Fruit fly (Drosophila melanogaster) whole organism, embryonic: Measurements from ENCODE around the gene E23.
A peak's percentile ranks its signal among the peaks of the same experiment; 100 is the strongest.

Experiments used
- Ada2b ChIP-seq: fragments of 200-800 bp; sonication (Bioruptor generic); IDR thresholded peaks from 2 replicates; pipeline ENCODE4 v1.3.6; 2022; ENCODE audit warnings: missing biosample characterization, missing genetic modification characterization
- B-H1 ChIP-seq: fragments of 200-800 bp; sonication (Bioruptor generic); IDR thresholded peaks from 3 replicates; pipeline ENCODE4 v1.3.6; 2022; ENCODE audit warnings: missing biosample characterization, missing genetic modification characterization
- Blimp-1 ChIP-seq: fragments of 200-800 bp; sonication (Bioruptor generic); optimal IDR thresholded peaks from 3 replicates; lab custom pipeline; 2018; ENCODE audit warnings: missing biosample characterization, missing genetic modification characterization, mild to moderate bottlenecking, moderate library complexity, missing genetic modification reagents
- CG10147 ChIP-seq: fragments of 200-800 bp; sonication (Bioruptor generic); optimal IDR thresholded peaks from 2 replicates; lab custom pipeline; 2019; ENCODE audit warnings: missing biosample characterization, mild to moderate bottlenecking, missing genetic modification characterization, moderate library complexity
- CG10462 ChIP-seq: fragments of 200-800 bp; sonication (Bioruptor generic); optimal IDR thresholded peaks from 2 replicates; lab custom pipeline; 2016; ENCODE audit warnings: missing biosample characterization, missing genetic modification characterization
- CG11085 ChIP-seq: fragments of 200-800 bp; sonication (Bioruptor generic); IDR thresholded peaks from 2 replicates; pipeline ENCODE4 v1.3.6; 2022; ENCODE audit warnings: missing biosample characterization, missing genetic modification characterization
- CG13424 ChIP-seq: fragments of 200-800 bp; sonication (Bioruptor generic); optimal IDR thresholded peaks from 2 replicates; lab custom pipeline; 2019; ENCODE audit warnings: missing biosample characterization, mild to moderate bottlenecking, missing genetic modification characterization, moderate library complexity
- CG13775 ChIP-seq: fragments of 200-800 bp; sonication (Bioruptor generic); optimal IDR thresholded peaks from 3 replicates; lab custom pipeline; 2017; ENCODE audit warnings: missing biosample characterization, mild to moderate bottlenecking, missing genetic modification characterization
- CG15601 ChIP-seq: fragments of 200-800 bp; sonication (Bioruptor generic); optimal IDR thresholded peaks from 3 replicates; lab custom pipeline; 2019; ENCODE audit warnings: missing biosample characterization, mild to moderate bottlenecking, missing genetic modification characterization, moderate library complexity
- CG1792 ChIP-seq: fragments of 200-800 bp; sonication (Bioruptor generic); optimal IDR thresholded peaks from 2 replicates; lab custom pipeline; 2016; ENCODE audit warnings: missing biosample characterization, missing genetic modification characterization
- CG2202 ChIP-seq: fragments of 200-800 bp; sonication (Bioruptor generic); optimal IDR thresholded peaks from 2 replicates; lab custom pipeline; 2018; ENCODE audit warnings: missing biosample characterization, mild to moderate bottlenecking, missing genetic modification characterization
- CG31365 ChIP-seq: fragments of 200-800 bp; sonication (Bioruptor generic); optimal IDR thresholded peaks from 2 replicates; lab custom pipeline; 2018; ENCODE audit warnings: missing biosample characterization, mild to moderate bottlenecking, missing genetic modification characterization
- CG31388 ChIP-seq: fragments of 200-800 bp; sonication (Bioruptor generic); optimal IDR thresholded peaks from 2 replicates; lab custom pipeline; 2016; ENCODE audit warnings: missing biosample characterization, missing genetic modification characterization
- CG34422 ChIP-seq: fragments of 200-800 bp; sonication (Bioruptor generic); IDR thresholded peaks from 3 replicates; pipeline ENCODE4 v1.3.6; 2022; ENCODE audit warnings: missing biosample characterization, missing genetic modification characterization
- CG42726 ChIP-seq: fragments of 200-800 bp; sonication (Bioruptor generic); IDR thresholded peaks from 2 replicates; pipeline ENCODE4 v1.3.6; 2022; ENCODE audit warnings: missing biosample characterization, missing genetic modification characterization; ENCODE audit not compliant: partially characterized antibody
- CG4730 ChIP-seq: fragments of 200-800 bp; sonication (Bioruptor generic); IDR thresholded peaks from 2 replicates; pipeline ENCODE4 v1.3.6; 2022; ENCODE audit warnings: missing biosample characterization, missing genetic modification characterization
- CG5180 ChIP-seq: fragments of 200-800 bp; sonication (Bioruptor generic); optimal IDR thresholded peaks from 3 replicates; lab custom pipeline; 2017; ENCODE audit warnings: missing biosample characterization, missing genetic modification characterization, mild to moderate bottlenecking, moderate library complexity, missing genetic modification reagents
- CG5953 ChIP-seq: fragments of 200-800 bp; sonication (Bioruptor generic); IDR thresholded peaks from 2 replicates; pipeline ENCODE4 v1.3.6; 2022; ENCODE audit warnings: missing biosample characterization, missing genetic modification characterization
- CG6689 ChIP-seq: fragments of 200-800 bp; sonication (Bioruptor generic); IDR thresholded peaks from 2 replicates; pipeline ENCODE4 v1.3.6; 2022; ENCODE audit warnings: missing biosample characterization, missing genetic modification characterization
- CG9727 ChIP-seq: fragments of 200-800 bp; sonication (Bioruptor generic); optimal IDR thresholded peaks from 3 replicates; lab custom pipeline; 2017; ENCODE audit warnings: missing biosample characterization, mild to moderate bottlenecking, missing genetic modification characterization
- CG9932 ChIP-seq: fragments of 200-800 bp; sonication (Bioruptor generic); IDR thresholded peaks from 2 replicates; pipeline ENCODE4 v1.3.6; 2022; ENCODE audit warnings: missing biosample characterization, missing genetic modification characterization
- Camta ChIP-seq: fragments of 200-800 bp; sonication (Bioruptor generic); optimal IDR thresholded peaks from 2 replicates; lab custom pipeline; 2016; ENCODE audit warnings: missing biosample characterization, missing genetic modification characterization
- Dbx ChIP-seq: fragments of 200-800 bp; sonication (Bioruptor generic); IDR thresholded peaks from 3 replicates; pipeline ENCODE4 v1.3.6; 2022; ENCODE audit warnings: missing biosample characterization, missing genetic modification characterization
- Doc2 ChIP-seq: fragments of 200-800 bp; sonication (Bioruptor generic); IDR thresholded peaks from 2 replicates; pipeline ENCODE4 v1.3.6; 2022; ENCODE audit warnings: missing biosample characterization, missing genetic modification characterization
- Ets97D ChIP-seq: fragments of 200-800 bp; sonication (Bioruptor generic); optimal IDR thresholded peaks from 3 replicates; lab custom pipeline; 2016; ENCODE audit warnings: missing biosample characterization, missing genetic modification characterization
- H15 ChIP-seq: fragments of 200-800 bp; sonication (Bioruptor generic); IDR thresholded peaks from 3 replicates; pipeline ENCODE4 v1.3.6; 2022; ENCODE audit warnings: missing biosample characterization, missing genetic modification characterization
- Hand ChIP-seq: fragments of 200-800 bp; sonication (Bioruptor generic); optimal IDR thresholded peaks from 2 replicates; lab custom pipeline; 2017; ENCODE audit warnings: mild to moderate bottlenecking, missing biosample characterization, missing genetic modification reagents, missing genetic modification characterization
- Nf-YB ChIP-seq: fragments of 200-800 bp; sonication (Bioruptor generic); optimal IDR thresholded peaks from 3 replicates; lab custom pipeline; 2019; ENCODE audit warnings: missing biosample characterization, mild to moderate bottlenecking, missing genetic modification characterization, moderate library complexity
- Ravus ChIP-seq: fragments of 200-800 bp; sonication (Bioruptor generic); IDR thresholded peaks from 2 replicates; pipeline ENCODE4 v1.3.6; 2022; ENCODE audit warnings: missing biosample characterization, missing genetic modification characterization
- Spps ChIP-seq: fragments of 200-800 bp; sonication (Bioruptor generic); optimal IDR thresholded peaks from 2 replicates; lab custom pipeline; 2018; ENCODE audit warnings: missing biosample characterization, mild to moderate bottlenecking, missing genetic modification characterization
- Xbp1 ChIP-seq: fragments of 200-800 bp; sonication (Bioruptor generic); optimal IDR thresholded peaks from 3 replicates; lab custom pipeline; 2016; ENCODE audit warnings: missing biosample characterization, mild to moderate bottlenecking, missing genetic modification characterization
- al ChIP-seq: fragments of 200-800 bp; sonication (Bioruptor generic); IDR thresholded peaks from 2 replicates; pipeline ENCODE4 v1.3.6; 2022; ENCODE audit warnings: missing biosample characterization, missing genetic modification characterization
- ato ChIP-seq: fragments of 200-800 bp; sonication (Bioruptor generic); IDR thresholded peaks from 2 replicates; pipeline ENCODE4 v1.3.6; 2022; ENCODE audit warnings: missing biosample characterization, missing genetic modification characterization; ENCODE audit not compliant: partially characterized antibody
- croc ChIP-seq: fragments of 200-800 bp; sonication (Bioruptor generic); conservative IDR thresholded peaks from 3 replicates; pipeline ENCODE4 v1.3.6; 2022; ENCODE audit warnings: missing biosample characterization, missing genetic modification characterization
- dati ChIP-seq: fragments of 200-800 bp; sonication (Bioruptor generic); IDR thresholded peaks from 2 replicates; pipeline ENCODE4 v1.3.6; 2022; ENCODE audit warnings: missing biosample characterization, missing genetic modification characterization
- dmrt99B ChIP-seq: fragments of 200-800 bp; sonication (Bioruptor generic); optimal IDR thresholded peaks from 2 replicates; lab custom pipeline; 2018; ENCODE audit warnings: missing biosample characterization, mild to moderate bottlenecking, missing genetic modification characterization, moderate library complexity
- en ChIP-seq: fragments of 200-800 bp; sonication (Bioruptor generic); optimal IDR thresholded peaks from 2 replicates; lab custom pipeline; 2016; ENCODE audit warnings: missing biosample characterization, missing genetic modification characterization
- fd102C ChIP-seq: fragments of 200-800 bp; sonication (Bioruptor generic); optimal IDR thresholded peaks from 2 replicates; lab custom pipeline; 2018; ENCODE audit warnings: missing biosample characterization, mild to moderate bottlenecking, missing genetic modification characterization, moderate library complexity
- fd96Cb ChIP-seq: fragments of 200-800 bp; sonication (Bioruptor generic); optimal IDR thresholded peaks from 2 replicates; lab custom pipeline; 2018; ENCODE audit warnings: missing biosample characterization, mild to moderate bottlenecking, missing genetic modification characterization, moderate library complexity
- gce ChIP-seq: fragments of 200-800 bp; sonication (Bioruptor generic); IDR thresholded peaks from 3 replicates; pipeline ENCODE4 v1.3.6; 2022; ENCODE audit warnings: missing biosample characterization, missing genetic modification characterization
- gro ChIP-seq: fragments of 200-800 bp; sonication (Bioruptor generic); optimal IDR thresholded peaks from 2 replicates; lab custom pipeline; 2016; ENCODE audit warnings: missing biosample characterization, missing genetic modification characterization
- h ChIP-seq: fragments of >200 bp; optimal IDR thresholded peaks from 2 replicates; lab custom pipeline; 2017
- hkb ChIP-seq, 2 experiments: fragments of 200-800 bp in 1 of 2; fragments of >200 bp in 1 of 2; sonication (Bioruptor generic) in 1 of 2; IDR thresholded peaks in 1 of 2; optimal IDR thresholded peaks in 1 of 2; 2 replicates each; pipeline versions ENCODE4 v1.3.6 to Lab custom; 2017 to 2022; ENCODE audit warnings: missing biosample characterization in 1 of 2, missing genetic modification characterization in 1 of 2
- hth ChIP-seq: fragments of >200 bp; optimal IDR thresholded peaks from 2 replicates; lab custom pipeline; 2017; ENCODE audit warnings: inconsistent platforms
- jigr1 ChIP-seq: fragments of 200-800 bp; sonication (Bioruptor generic); IDR thresholded peaks from 3 replicates; pipeline ENCODE4 v1.3.6; 2022; ENCODE audit warnings: missing biosample characterization, missing genetic modification characterization
- kah ChIP-seq: fragments of 200-800 bp; sonication (Bioruptor generic); optimal IDR thresholded peaks from 2 replicates; lab custom pipeline; 2018; ENCODE audit warnings: missing biosample characterization, mild to moderate bottlenecking, missing genetic modification characterization
- kay ChIP-seq: fragments of 200-800 bp; sonication (Bioruptor generic); optimal IDR thresholded peaks from 2 replicates; lab custom pipeline; 2016; ENCODE audit warnings: missing biosample characterization, missing genetic modification characterization
- kni ChIP-seq: fragments of 200-800 bp; sonication (Bioruptor generic); optimal IDR thresholded peaks from 3 replicates; lab custom pipeline; 2017; ENCODE audit warnings: mild to moderate bottlenecking, missing biosample characterization, missing genetic modification reagents, missing genetic modification characterization
- lilli ChIP-seq: fragments of 200-800 bp; sonication (Bioruptor generic); optimal IDR thresholded peaks from 3 replicates; lab custom pipeline; 2016; ENCODE audit warnings: missing biosample characterization, missing genetic modification characterization
- nau ChIP-seq: fragments of 200-800 bp; sonication (Bioruptor generic); optimal IDR thresholded peaks from 3 replicates; lab custom pipeline; 2017; ENCODE audit warnings: missing biosample characterization, mild to moderate bottlenecking, missing genetic modification characterization, missing genetic modification reagents
- org-1 ChIP-seq: fragments of 200-800 bp; sonication (Bioruptor generic); optimal IDR thresholded peaks from 2 replicates; lab custom pipeline; 2017; ENCODE audit warnings: missing biosample characterization, missing genetic modification characterization
- usp ChIP-seq: fragments of >200 bp; optimal IDR thresholded peaks from 2 replicates; lab custom pipeline; 2017; ENCODE audit warnings: missing biosample characterization, missing genetic modification characterization
- zf30C ChIP-seq: fragments of 200-800 bp; sonication (Bioruptor generic); optimal IDR thresholded peaks from 3 replicates; lab custom pipeline; 2018; ENCODE audit warnings: missing biosample characterization, mild to moderate bottlenecking, missing genetic modification characterization

Gene E23

DNA sequence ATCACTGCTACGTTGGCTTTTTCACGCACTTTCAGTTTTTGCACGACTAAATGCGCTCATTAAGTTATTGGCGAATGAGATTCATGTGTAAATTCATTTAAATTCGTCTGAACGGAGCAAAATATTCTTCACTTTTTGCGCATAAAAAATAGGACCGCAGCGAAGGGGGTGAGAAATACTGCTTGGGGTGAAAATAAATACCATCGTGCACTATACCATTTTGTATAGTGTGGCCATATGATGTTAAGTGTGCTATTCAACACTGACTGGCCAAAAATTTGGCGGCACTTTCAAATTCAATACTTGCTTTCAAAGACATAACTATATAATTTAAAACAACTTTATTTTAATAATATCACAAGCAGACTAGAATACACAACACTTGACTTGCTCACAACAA lies 18.6 kb upstream of the E23 start, which contains the start of gene GramD1B (continued):
- TF ChIP-seq zf30C (GFP tag; lab: Kevin White, UChicago) (no peak), kay (GFP tag; lab: Kevin White, UChicago) (no peak), fd96Cb (no peak), CG6689 (no peak), CG1792 (no peak), Ets97D (GFP tag; lab: Kevin White, UChicago) (peak; percentile 38), h (lab: Kevin White, UChicago) (no peak), CG2202 (tag; lab: Kevin White, UChicago) (no peak), Spps (tag; lab: Kevin White, UChicago) (no peak), Camta (no peak), usp (GFP tag; lab: Kevin White, UChicago) (no peak), CG31388 (GFP tag; lab: Kevin White, UChicago) (no peak), CG4730 (no peak), org-1 (GFP tag; lab: Kevin White, UChicago) (no peak), hth (lab: Kevin White, UChicago) (no peak), CG42726 (GFP tag; lab: Robert Waterston, UW) (no peak), CG5953 (GFP tag; lab: Robert Waterston, UW) (no peak), jigr1 (GFP tag; lab: Robert Waterston, UW) (no peak), CG34422 (GFP tag; lab: Robert Waterston, UW) (no peak), CG10147 (GFP tag; lab: Kevin White, UChicago) (peak; percentile 15), H15 (GFP tag; lab: Robert Waterston, UW) (no peak), ato (GFP tag; lab: Robert Waterston, UW) (peak; percentile 14; the same call in 1 of the 2 replicates), CG13775 (GFP tag; lab: Kevin White, UChicago) (no peak), croc (GFP tag; lab: Robert Waterston, UW) (no peak), Doc2 (GFP tag; lab: Robert Waterston, UW) (no peak), Nf-YB (GFP tag; lab: Kevin White, UChicago) (no peak), CG15601 (peak; percentile 10), en (no peak), CG5180 (GFP tag; lab: Kevin White, UChicago) (no peak), Xbp1 (GFP tag; lab: Kevin White, UChicago) (no peak), dati (no peak), Ada2b (no peak), al (no peak), CG9932 (GFP tag; lab: Robert Waterston, UW) (peak; percentile 61), CG13424 (tag; lab: Kevin White, UChicago) (no peak), hkb (optimal IDR thresholded peaks at IDR 0.05; lab: Kevin White, UChicago) (no peak), hkb (GFP tag; IDR thresholded peaks at IDR 0.05; lab: Robert Waterston, UW) (no peak), CG11085 (no peak), B-H1 (GFP tag; lab: Robert Waterston, UW) (no peak), fd102C (no peak), gro (GFP tag; lab: Kevin White, UChicago) (no peak), kni (no peak), kah (GFP tag; lab: Kevin White, UChicago) (no peak), CG9727 (no peak), nau (GFP tag; lab: Kevin White, UChicago) (no peak), Dbx (GFP tag; lab: Robert Waterston, UW) (no peak), gce (GFP tag; lab: Robert Waterston, UW) (no peak), Hand (GFP tag; lab: Kevin White, UChicago) (no peak), lilli (GFP tag; lab: Kevin White, UChicago) (no peak), Blimp-1 (GFP tag; lab: Kevin White, UChicago) (no peak), CG31365 (tag; lab: Kevin White, UChicago) (no peak), dmrt99B (tag; lab: Kevin White, UChicago) (no peak), CG10462 (GFP tag; lab: Kevin White, UChicago) (no peak), Ravus (no peak)
